Worm (Caenorhabditis elegans) whole organism, L4 larva: ENCODE data around the gene lbp-2.

Experiments
- D1046.2 ChIP-seq: fragments of 200-800 bp; sonication (Bioruptor generic); IDR thresholded peaks from 2 replicates; pipeline ENCODE4 v1.3.6; 2022; ENCODE audit warnings: missing genetic modification characterization, missing compliant biosample characterization
- F10B5.3 ChIP-seq: sonication (generic microtip); optimal IDR thresholded peaks from 2 replicates; lab custom pipeline; 2016; ENCODE audit warnings: mild to moderate bottlenecking, missing genetic modification characterization, missing compliant biosample characterization
- F44E2.7 ChIP-seq: fragments of 200-800 bp; sonication (Bioruptor generic); IDR thresholded peaks from 2 replicates; pipeline ENCODE4 v2.1.2; 2022; ENCODE audit warnings: missing genetic modification characterization, missing compliant biosample characterization
- F49E8.2 ChIP-seq: sonication (generic microtip); optimal IDR thresholded peaks from 2 replicates; lab custom pipeline; 2016; ENCODE audit warnings: missing compliant biosample characterization, mild to moderate bottlenecking, missing genetic modification characterization, borderline replicate concordance
- Y105C5A.15 ChIP-seq: fragments of 200-800 bp; sonication (Bioruptor generic); IDR thresholded peaks from 2 replicates; pipeline ENCODE4 v1.3.6; 2022; ENCODE audit warnings: missing genetic modification characterization, missing compliant biosample characterization
- Y48G9A.11 ChIP-seq: fragments of 200-800 bp; sonication (Bioruptor generic); IDR thresholded peaks from 2 replicates; pipeline ENCODE4 v1.3.6; 2022; ENCODE audit warnings: missing genetic modification reagents, missing genetic modification characterization, missing compliant biosample characterization
- Y5F2A.4 ChIP-seq: fragments of 200-800 bp; sonication (Bioruptor generic); optimal IDR thresholded peaks from 2 replicates; lab custom pipeline; 2018; ENCODE audit warnings: mild to moderate bottlenecking, missing genetic modification characterization, missing compliant biosample characterization
- ZK546.5 ChIP-seq, 2 experiments: sonication (generic microtip); optimal IDR thresholded peaks; 2 replicates each; lab custom pipeline; 2017; ENCODE audit warnings: missing biosample characterization in 2 of 2, missing genetic modification characterization in 2 of 2
- aly-2 ChIP-seq: sonication (generic microtip); optimal IDR thresholded peaks from 2 replicates; lab custom pipeline; 2018; ENCODE audit warnings: missing biosample characterization, missing genetic modification characterization
- ama-1 ChIP-seq: fragments of 150-350 bp; optimal IDR thresholded peaks from 2 replicates; lab custom pipeline; 2014; ENCODE audit warnings: inconsistent platforms, mixed read lengths
- attf-4 ChIP-seq: sonication (generic microtip); optimal IDR thresholded peaks from 3 replicates; lab custom pipeline; 2017; ENCODE audit warnings: missing biosample characterization, missing genetic modification characterization
- ceh-32 ChIP-seq: sonication (generic microtip); optimal IDR thresholded peaks from 2 replicates; lab custom pipeline; 2016; ENCODE audit warnings: mild to moderate bottlenecking, missing genetic modification characterization, missing compliant biosample characterization; ENCODE audit not compliant: poor library complexity
- cey-2 ChIP-seq: sonication (generic microtip); optimal IDR thresholded peaks from 3 replicates; lab custom pipeline; 2017; ENCODE audit warnings: missing genetic modification characterization, mild to moderate bottlenecking, missing compliant biosample characterization, antibody characterized with exemption, borderline replicate concordance; ENCODE audit not compliant: insufficient read depth
- daf-12 ChIP-seq: fragments of 150-350 bp; optimal IDR thresholded peaks from 2 replicates; lab custom pipeline; 2014; ENCODE audit warnings: missing biosample characterization, missing genetic modification reagents, missing genetic modification characterization
- dmd-6 ChIP-seq: fragments of 200-800 bp; sonication (Bioruptor generic); IDR thresholded peaks from 2 replicates; pipeline ENCODE4 v1.3.6; 2022; ENCODE audit warnings: missing genetic modification reagents, missing genetic modification characterization, missing compliant biosample characterization
- dmd-9 ChIP-seq: fragments of 200-800 bp; sonication (Bioruptor generic); IDR thresholded peaks from 2 replicates; pipeline ENCODE4 v1.3.6; 2022; ENCODE audit warnings: missing genetic modification reagents, missing genetic modification characterization, missing compliant biosample characterization
- dpl-1 ChIP-seq: fragments of 150-350 bp; optimal IDR thresholded peaks from 2 replicates; lab custom pipeline; 2014; ENCODE audit warnings: missing biosample characterization, missing genetic modification reagents, missing genetic modification characterization
- duxl-1 ChIP-seq: sonication (generic microtip); optimal IDR thresholded peaks from 2 replicates; lab custom pipeline; 2016; ENCODE audit warnings: mild to moderate bottlenecking, missing genetic modification characterization, moderate library complexity, missing compliant biosample characterization; ENCODE audit not compliant: poor library complexity
- egl-27 ChIP-seq: sonication (generic microtip); optimal IDR thresholded peaks from 3 replicates; lab custom pipeline; 2017; ENCODE audit warnings: missing biosample characterization, missing genetic modification reagents, missing genetic modification characterization
- fos-1 ChIP-seq: fragments of 150-350 bp; optimal IDR thresholded peaks from 2 replicates; lab custom pipeline; 2014; ENCODE audit warnings: missing biosample characterization, missing genetic modification characterization
- gei-8 ChIP-seq: fragments of 200-800 bp; sonication (Bioruptor generic); optimal IDR thresholded peaks from 2 replicates; lab custom pipeline; 2018; ENCODE audit warnings: mild to moderate bottlenecking, missing genetic modification characterization, missing compliant biosample characterization
- hif-1 ChIP-seq, 2 experiments: sonication (generic microtip); optimal IDR thresholded peaks; 2 replicates each; lab custom pipeline; 2016 to 2017; ENCODE audit warnings: missing compliant biosample characterization in 2 of 2, missing genetic modification characterization in 2 of 2, missing genetic modification reagents in 2 of 2, missing genotype in 2 of 2, mild to moderate bottlenecking in 1 of 2
- hmg-1.1 ChIP-seq: fragments of 200-800 bp; sonication (Bioruptor generic); IDR thresholded peaks from 2 replicates; pipeline ENCODE4 v1.3.6; 2022; ENCODE audit warnings: missing genetic modification reagents, missing genetic modification characterization, missing compliant biosample characterization
- lin-1 ChIP-seq: fragments of 200-800 bp; sonication (Bioruptor generic); IDR thresholded peaks from 2 replicates; pipeline ENCODE4 v1.3.6; 2022; ENCODE audit warnings: missing genetic modification reagents, missing genetic modification characterization, missing compliant biosample characterization
- lin-13 ChIP-seq: fragments of 150-350 bp; optimal IDR thresholded peaks from 2 replicates; lab custom pipeline; 2014; ENCODE audit warnings: missing biosample characterization, missing genetic modification reagents, missing genetic modification characterization
- lin-29 ChIP-seq: fragments of 200-800 bp; sonication (Bioruptor generic); IDR thresholded peaks from 2 replicates; pipeline ENCODE4 v1.3.6; 2022; ENCODE audit warnings: missing genetic modification reagents, missing genetic modification characterization, missing compliant biosample characterization
- lin-38 ChIP-seq: fragments of 200-800 bp; sonication (Bioruptor generic); IDR thresholded peaks from 2 replicates; pipeline ENCODE4 v1.3.6; 2022; ENCODE audit warnings: missing genetic modification reagents, missing genetic modification characterization, missing compliant biosample characterization
- lir-3 ChIP-seq: sonication (generic microtip); optimal IDR thresholded peaks from 2 replicates; lab custom pipeline; 2016; ENCODE audit warnings: mild to moderate bottlenecking, missing genetic modification characterization, missing compliant biosample characterization
- mdl-1 ChIP-seq, 2 experiments: fragments of 150-350 bp in 1 of 2; sonication (generic microtip) in 1 of 2; optimal IDR thresholded peaks; 2 replicates each; lab custom pipeline; 2014 to 2017; ENCODE audit warnings: missing biosample characterization in 2 of 2, missing genetic modification characterization in 2 of 2
- mep-1 ChIP-seq: fragments of 150-350 bp; sonication (generic microtip); optimal IDR thresholded peaks from 3 replicates; lab custom pipeline; 2014; ENCODE audit warnings: missing biosample characterization, missing genetic modification characterization
- mes-2 ChIP-seq: sonication (generic microtip); optimal IDR thresholded peaks from 2 replicates; lab custom pipeline; 2016; ENCODE audit warnings: missing genotype, mild to moderate bottlenecking, missing genetic modification characterization, missing compliant biosample characterization; ENCODE audit not compliant: poor library complexity, severe bottlenecking
- nhr-10 ChIP-seq: fragments of 150-350 bp; optimal IDR thresholded peaks from 2 replicates; lab custom pipeline; 2014; ENCODE audit warnings: missing biosample characterization, missing genetic modification characterization
- nhr-11 ChIP-seq: fragments of 150-350 bp; optimal IDR thresholded peaks from 2 replicates; lab custom pipeline; 2014; ENCODE audit warnings: missing biosample characterization, missing genetic modification characterization
- nhr-237 ChIP-seq: sonication (generic microtip); optimal IDR thresholded peaks from 2 replicates; lab custom pipeline; 2017; ENCODE audit warnings: missing biosample characterization, missing genetic modification characterization
- nhr-28 ChIP-seq: fragments of 150-350 bp; optimal IDR thresholded peaks from 2 replicates; lab custom pipeline; 2014; ENCODE audit warnings: missing biosample characterization, missing genetic modification characterization
- nhr-41 ChIP-seq: fragments of 200-800 bp; sonication (Bioruptor generic); IDR thresholded peaks from 2 replicates; pipeline ENCODE4 v1.3.6; 2022; ENCODE audit warnings: missing genetic modification reagents, missing genetic modification characterization, missing compliant biosample characterization
- nhr-48 ChIP-seq: sonication (generic microtip); optimal IDR thresholded peaks from 2 replicates; lab custom pipeline; 2016; ENCODE audit warnings: mild to moderate bottlenecking, missing genetic modification characterization, missing compliant biosample characterization
- nhr-6 ChIP-seq: fragments of 150-350 bp; optimal IDR thresholded peaks from 2 replicates; lab custom pipeline; 2014; ENCODE audit warnings: missing biosample characterization, missing genetic modification characterization
- php-3 ChIP-seq: fragments of 200-800 bp; sonication (Bioruptor generic); IDR thresholded peaks from 2 replicates; pipeline ENCODE4 v1.3.6; 2022; ENCODE audit warnings: missing genetic modification reagents, missing genetic modification characterization, missing compliant biosample characterization
- rbr-2 ChIP-seq: sonication (generic microtip); optimal IDR thresholded peaks from 2 replicates; lab custom pipeline; 2016; ENCODE audit warnings: missing genotype, missing genetic modification characterization, missing compliant biosample characterization
- set-16 ChIP-seq: fragments of 200-800 bp; sonication (Bioruptor generic); IDR thresholded peaks from 2 replicates; pipeline ENCODE4 v1.3.6; 2022; ENCODE audit warnings: missing genetic modification reagents, missing genetic modification characterization, missing compliant biosample characterization
- snpc-1.2 ChIP-seq: fragments of 200-800 bp; sonication (Bioruptor generic); IDR thresholded peaks from 2 replicates; pipeline ENCODE4 v1.3.6; 2022; ENCODE audit warnings: missing genetic modification reagents, missing genetic modification characterization, missing compliant biosample characterization
- spr-1 ChIP-seq: sonication (generic microtip); optimal IDR thresholded peaks from 2 replicates; lab custom pipeline; 2016; ENCODE audit warnings: mild to moderate bottlenecking, missing genetic modification characterization, missing compliant biosample characterization
- spr-3 ChIP-seq: fragments of 200-800 bp; sonication (Bioruptor generic); optimal IDR thresholded peaks from 2 replicates; lab custom pipeline; 2018; ENCODE audit warnings: mild to moderate bottlenecking, missing genetic modification characterization, missing compliant biosample characterization
- unc-39 ChIP-seq: sonication (generic microtip); optimal IDR thresholded peaks from 2 replicates; lab custom pipeline; 2017; ENCODE audit warnings: missing biosample characterization, missing genetic modification characterization
- vab-7 ChIP-seq: fragments of 200-800 bp; sonication (Bioruptor generic); IDR thresholded peaks from 2 replicates; pipeline ENCODE4 v1.3.6; 2022; ENCODE audit warnings: missing genetic modification reagents, missing genetic modification characterization, missing compliant biosample characterization
- zag-1 ChIP-seq: fragments of 150-350 bp; optimal IDR thresholded peaks from 2 replicates; lab custom pipeline; 2014; ENCODE audit warnings: missing biosample characterization, missing genetic modification characterization
- zfp-2 ChIP-seq: sonication (generic microtip); optimal IDR thresholded peaks from 2 replicates; lab custom pipeline; 2016; ENCODE audit warnings: mild to moderate bottlenecking, missing genetic modification characterization, missing compliant biosample characterization
- zfp-3 ChIP-seq: fragments of 200-800 bp; sonication (Bioruptor generic); conservative IDR thresholded peaks from 2 replicates; pipeline ENCODE4 v1.3.6; 2022; ENCODE audit warnings: missing genetic modification reagents, missing genetic modification characterization, missing compliant biosample characterization
- zip-2 ChIP-seq: fragments of 150-350 bp; optimal IDR thresholded peaks from 2 replicates; lab custom pipeline; 2014; ENCODE audit warnings: missing biosample characterization, missing genetic modification characterization
- ztf-7 ChIP-seq: fragments of 150-350 bp; optimal IDR thresholded peaks from 2 replicates; lab custom pipeline; 2014; ENCODE audit warnings: missing biosample characterization, missing genetic modification characterization

lbp-2 gene

DNA sequence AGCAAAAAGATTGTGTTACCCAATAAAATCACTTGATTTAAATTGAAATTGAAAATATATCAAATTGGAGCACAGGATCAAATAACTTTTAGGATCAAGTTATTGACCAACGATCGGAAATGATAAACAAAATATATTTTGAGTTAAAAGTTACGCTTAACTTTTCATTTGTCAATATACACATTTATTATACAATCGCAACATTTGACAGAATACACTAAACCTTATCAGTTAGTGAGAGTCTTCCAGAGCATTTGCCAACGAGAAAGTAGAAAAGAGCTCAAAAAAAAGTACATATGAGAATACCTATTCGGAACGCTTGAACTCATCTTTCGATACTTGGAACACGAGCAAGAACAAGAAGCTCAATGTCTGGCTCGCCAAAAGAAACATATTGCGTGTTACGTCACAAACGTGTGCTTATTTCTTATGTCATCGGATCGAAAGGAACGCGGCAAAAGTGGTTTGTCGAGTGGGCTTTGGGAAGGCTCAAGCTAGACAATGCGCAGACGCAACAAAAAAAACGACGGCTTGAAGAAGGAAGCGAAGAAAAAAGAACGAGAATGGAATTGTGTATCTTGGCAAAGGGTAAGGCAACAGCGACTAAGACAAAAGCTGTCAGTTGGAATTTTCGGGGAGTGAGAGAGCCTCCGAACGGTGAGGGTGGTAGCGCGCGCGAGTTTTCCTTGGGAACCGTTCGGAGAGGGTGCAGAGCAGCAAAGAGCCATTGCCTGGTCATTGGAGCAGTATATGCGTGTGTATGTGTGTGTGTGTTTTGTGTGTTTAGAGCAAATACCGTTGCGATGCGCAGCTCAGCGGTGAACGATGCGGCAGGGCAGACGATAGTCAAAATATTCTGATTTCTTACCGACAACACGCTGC, 33.8 kb upstream of the lbp-2 start:
- peak; percentile 52 for TF ChIP-seq set-16
- no peak for TF ChIP-seq nhr-41 (GFP tag; lab: Robert Waterston, UW)
- no peak for TF ChIP-seq daf-12
- no peak for TF ChIP-seq ceh-32 (tag; lab: Kevin White, UChicago)
- no peak for TF ChIP-seq mes-2 (tag; lab: Kevin White, UChicago)
- no peak for TF ChIP-seq lin-13
- TF ChIP-seq nhr-48 (tag; lab: Kevin White, UChicago): no peak
- TF ChIP-seq F44E2.7 (GFP tag; lab: Robert Waterston, UW): no peak
- TF ChIP-seq unc-39: no peak
- TF ChIP-seq ama-1: no peak
- no peak for TF ChIP-seq dmd-9 (GFP tag; lab: Robert Waterston, UW)
- no peak for TF ChIP-seq ztf-7 (tag; lab: Kevin White, UChicago)
- no peak for TF ChIP-seq egl-27 (tag; lab: Kevin White, UChicago)
- TF ChIP-seq hif-1 (tag; optimal IDR thresholded peaks at IDR 0.05; lab: Kevin White, UChicago): no peak
- no peak for TF ChIP-seq duxl-1 (tag; lab: Kevin White, UChicago)
- TF ChIP-seq nhr-237: no peak
- no peak for TF ChIP-seq zip-2 (tag; lab: Kevin White, UChicago)
- no peak for TF ChIP-seq mep-1 (tag; lab: Kevin White, UChicago)
- TF ChIP-seq vab-7 (GFP tag; lab: Robert Waterston, UW): no peak
- TF ChIP-seq hmg-1.1 (GFP tag; lab: Robert Waterston, UW): no peak
- TF ChIP-seq dpl-1 (GFP tag; lab: Kevin White, UChicago): no peak
- TF ChIP-seq php-3: no peak
- no peak for TF ChIP-seq gei-8
- no peak for TF ChIP-seq nhr-10
- TF ChIP-seq F10B5.3 (tag; lab: Kevin White, UChicago): no peak
- TF ChIP-seq D1046.2: no peak
- TF ChIP-seq snpc-1.2 (GFP tag; lab: Robert Waterston, UW): no peak
- TF ChIP-seq zag-1 (tag; lab: Kevin White, UChicago): no peak
- no peak for TF ChIP-seq lir-3 (tag; lab: Kevin White, UChicago)
- no peak for TF ChIP-seq Y48G9A.11 (GFP tag; lab: Robert Waterston, UW)
- TF ChIP-seq lin-38 (GFP tag; lab: Robert Waterston, UW): no peak
- no peak for TF ChIP-seq aly-2 (tag; lab: Kevin White, UChicago)
- no peak for TF ChIP-seq nhr-6
- no peak for TF ChIP-seq zfp-2 (tag; lab: Kevin White, UChicago)
- TF ChIP-seq ZK546.5 (tag; optimal IDR thresholded peaks at IDR 0.05; lab: Kevin White, UChicago): no peak
- TF ChIP-seq F49E8.2 (tag; lab: Kevin White, UChicago): no peak
- peak; percentile 24 for TF ChIP-seq nhr-28
- no peak for TF ChIP-seq spr-1 (tag; lab: Kevin White, UChicago)
- no peak for TF ChIP-seq spr-3 (GFP tag; lab: Kevin White, UChicago)
- TF ChIP-seq attf-4 (tag; lab: Kevin White, UChicago): no peak
- TF ChIP-seq lin-1 (GFP tag; lab: Robert Waterston, UW): no peak
- TF ChIP-seq mdl-1 (tag; optimal IDR thresholded peaks at IDR 0.05; lab: Kevin White, UChicago): no peak
- no peak for TF ChIP-seq dmd-6 (GFP tag; lab: Robert Waterston, UW)
- no peak for TF ChIP-seq rbr-2 (tag; lab: Kevin White, UChicago)
- no peak for TF ChIP-seq cey-2 (tag; lab: Kevin White, UChicago)
- 0 out of 2 replicates have a peak, but pooled peaks have one; percentile 28 for TF ChIP-seq zfp-3 (GFP tag; lab: Robert Waterston, UW)
- TF ChIP-seq Y5F2A.4 (GFP tag; lab: Kevin White, UChicago): no peak
- TF ChIP-seq lin-29 (GFP tag; lab: Robert Waterston, UW): no peak
- TF ChIP-seq fos-1 (tag; lab: Kevin White, UChicago): no peak
- no peak for TF ChIP-seq nhr-11 (tag; lab: Kevin White, UChicago)
- TF ChIP-seq Y105C5A.15 (GFP tag; lab: Robert Waterston, UW): no peak
